Worm (Caenorhabditis elegans) whole organism, early embryonic: ENCODE results near the gene str-231.

Experiments used
- B0310.2 ChIP-seq: sonication (generic microtip); optimal IDR thresholded peaks from 2 replicates; lab custom pipeline; 2016; ENCODE audit warnings: mild to moderate bottlenecking, missing genetic modification characterization, missing compliant biosample characterization
- ama-1 ChIP-seq: fragments of 150-350 bp; optimal IDR thresholded peaks from 2 replicates; lab custom pipeline; 2014
- ceh-13 ChIP-seq: fragments of 200-800 bp; sonication (Bioruptor generic); optimal IDR thresholded peaks from 2 replicates; lab custom pipeline; 2018; ENCODE audit warnings: mild to moderate bottlenecking, missing genetic modification characterization, missing compliant biosample characterization
- ets-7 ChIP-seq: sonication (generic microtip); optimal IDR thresholded peaks from 2 replicates; lab custom pipeline; 2016; ENCODE audit warnings: missing genotype, missing genetic modification characterization, missing compliant biosample characterization
- flt-1 ChIP-seq: fragments of 200-800 bp; sonication (Bioruptor generic); IDR thresholded peaks from 2 replicates; pipeline ENCODE4 v1.3.6; 2022; ENCODE audit warnings: missing genetic modification characterization, missing compliant biosample characterization
- hnd-1 ChIP-seq: sonication (generic microtip); optimal IDR thresholded peaks from 2 replicates; lab custom pipeline; 2016; ENCODE audit warnings: missing genetic modification characterization, missing compliant biosample characterization
- pes-1 ChIP-seq: fragments of 200-800 bp; sonication (Bioruptor generic); IDR thresholded peaks from 2 replicates; pipeline ENCODE4 v1.3.6; 2022; ENCODE audit warnings: missing genetic modification reagents, missing genetic modification characterization, missing compliant biosample characterization
- scrt-1 ChIP-seq: fragments of 200-800 bp; sonication (Bioruptor generic); IDR thresholded peaks from 2 replicates; pipeline ENCODE4 v1.3.6; 2022; ENCODE audit warnings: missing genetic modification characterization, missing compliant biosample characterization
- sea-1 ChIP-seq: fragments of 200-800 bp; sonication (Bioruptor generic); conservative IDR thresholded peaks from 2 replicates; pipeline ENCODE4 v1.3.6; 2022; ENCODE audit warnings: missing genetic modification characterization, missing compliant biosample characterization
- tbx-11 ChIP-seq: fragments of 200-800 bp; sonication (Bioruptor generic); IDR thresholded peaks from 2 replicates; pipeline ENCODE4 v1.3.6; 2022; ENCODE audit warnings: missing genetic modification characterization, missing compliant biosample characterization
- tbx-37 ChIP-seq: fragments of 200-800 bp; sonication (Bioruptor generic); conservative IDR thresholded peaks from 2 replicates; pipeline ENCODE4 v1.3.6; 2022; ENCODE audit warnings: missing genetic modification reagents, missing genetic modification characterization, missing compliant biosample characterization
- tra-4 ChIP-seq: sonication (generic microtip); optimal IDR thresholded peaks from 2 replicates; lab custom pipeline; 2017; ENCODE audit warnings: missing genetic modification characterization, missing compliant biosample characterization

DNA sequence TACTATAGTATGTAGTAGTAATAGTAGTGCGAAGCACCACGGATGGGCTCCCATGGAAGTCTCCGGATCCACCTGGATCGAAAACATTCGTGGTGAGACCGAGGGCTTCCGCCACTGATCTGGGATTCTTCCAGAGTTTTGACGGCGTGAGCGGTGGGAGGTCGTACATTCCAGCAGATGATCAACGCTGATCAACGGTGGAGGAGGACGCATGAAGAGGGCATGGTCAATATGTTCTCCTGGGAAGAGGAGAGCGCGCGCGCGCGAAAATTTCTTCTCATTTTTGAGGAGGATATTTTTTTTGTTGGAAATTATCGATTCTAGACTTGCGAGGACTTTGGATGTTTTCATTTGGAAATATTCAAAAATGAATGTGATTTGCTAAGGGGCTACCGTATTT is 26.1 kb upstream of the str-231 start:
- TF ChIP-seq tbx-11 (GFP tag; lab: Robert Waterston, UW), result no peak
- TF ChIP-seq pes-1, result no peak
- TF ChIP-seq ama-1, result no peak
- no peak for TF ChIP-seq ceh-13 (GFP tag; lab: Kevin White, UChicago)
- no peak for TF ChIP-seq hnd-1 (tag; lab: Kevin White, UChicago)
- TF ChIP-seq scrt-1 (GFP tag; lab: Robert Waterston, UW), result no peak
- TF ChIP-seq tbx-37, result no peak
- no peak for TF ChIP-seq B0310.2
- TF ChIP-seq tra-4 (tag; lab: Kevin White, UChicago), result no peak
- TF ChIP-seq sea-1 (GFP tag; lab: Robert Waterston, UW), result no peak
- no peak for TF ChIP-seq flt-1 (GFP tag; lab: Robert Waterston, UW)
- no peak for TF ChIP-seq ets-7 (tag; lab: Kevin White, UChicago)
